Fruit fly (Drosophila melanogaster): ENCODE results near the gene CG13607.
A peak's percentile ranks its signal among the peaks of the same experiment; 100 is the strongest.

CG13607 gene

DNA sequence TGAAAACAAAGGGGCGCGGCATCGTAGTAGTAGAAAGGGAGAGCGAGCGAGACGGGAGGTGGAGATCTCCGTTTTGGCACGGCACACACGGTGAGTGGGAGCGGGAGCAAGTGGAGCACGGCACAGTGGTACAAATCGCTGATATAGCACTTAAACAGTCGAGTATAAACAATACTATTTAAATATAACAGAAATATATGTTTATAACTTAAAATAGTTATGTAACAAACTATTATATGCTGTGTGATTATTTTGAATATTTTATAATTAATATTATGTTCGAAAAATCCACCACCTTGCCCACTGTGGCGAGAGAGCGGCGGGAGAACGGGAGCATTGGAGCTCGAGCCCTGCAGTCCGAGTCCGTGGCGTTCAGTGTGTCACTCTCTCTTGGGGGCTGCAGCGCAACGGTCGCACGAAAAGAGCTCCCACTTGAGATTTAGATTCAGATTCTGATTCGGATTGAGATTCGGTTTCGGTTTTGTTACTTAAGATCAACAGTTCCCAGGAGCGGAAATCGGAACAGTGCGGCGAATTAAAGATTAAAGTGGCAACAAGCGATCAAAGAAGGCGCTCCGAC lies 25.0 kb upstream of the CG13607 start, which contains the start of gene Kal1 (continued):
- TF ChIP-seq D (optimal IDR thresholded peaks at IDR 0.05): no peak
- peak; percentile 97 for TF ChIP-seq D (GFP tag; optimal IDR thresholded peaks at IDR 0.05)
- TF ChIP-seq ind (GFP tag; optimal IDR thresholded peaks at IDR 0.05): peak; percentile 82
- peak; percentile 96 for TF ChIP-seq CG31441 (GFP tag; IDR thresholded peaks at IDR 0.05)
- TF ChIP-seq Doc2 (GFP tag; IDR thresholded peaks at IDR 0.05): peak; percentile 65; the same call in 1 of the 2 replicates
- peak; percentile 78; the same call in 2 of the 3 replicates for TF ChIP-seq CG2889 (GFP tag; IDR thresholded peaks at IDR 0.05)
- no peak for TF ChIP-seq inv (GFP tag; IDR thresholded peaks at IDR 0.05; ENCODE audit: partially characterized antibody)
- peak; percentile 20 for TF ChIP-seq Atf-2 (GFP tag; optimal IDR thresholded peaks at IDR 0.05)
- peak; percentile 93 for TF ChIP-seq tgo (GFP tag; IDR thresholded peaks at IDR 0.05)
- TF ChIP-seq Bdp1 (GFP tag; optimal IDR thresholded peaks at IDR 0.05): no peak
- peak; percentile 95 for TF ChIP-seq CG17829 (tag; optimal IDR thresholded peaks at IDR 0.05)
- peak; percentile 51 for TF ChIP-seq sd (tag; optimal IDR thresholded peaks at IDR 0.05)
- TF ChIP-seq HLHmδ (GFP tag; optimal IDR thresholded peaks at IDR 0.05): no peak
- peak; percentile 86 for TF ChIP-seq gce (GFP tag; IDR thresholded peaks at IDR 0.05)
- TF ChIP-seq CG32767 (GFP tag; IDR thresholded peaks at IDR 0.05): peak; percentile 95
- TF ChIP-seq Elba2 (GFP tag; optimal IDR thresholded peaks at IDR 0.05): no peak
- peak; percentile 93 for TF ChIP-seq Ptx1 (GFP tag; IDR thresholded peaks at IDR 0.05)
- TF ChIP-seq CG2116 (GFP tag; optimal IDR thresholded peaks at IDR 0.05): peak; percentile 65
- peak; percentile 69 for TF ChIP-seq Jarid2 (GFP tag; optimal IDR thresholded peaks at IDR 0.05)
- peak; percentile 94 for TF ChIP-seq CG3407 (GFP tag; optimal IDR thresholded peaks at IDR 0.05)
- TF ChIP-seq sug (tag; optimal IDR thresholded peaks at IDR 0.05): peak; percentile 54
- TF ChIP-seq ems (GFP tag; optimal IDR thresholded peaks at IDR 0.05): peak; percentile 29
- TF ChIP-seq CG31388 (GFP tag; optimal IDR thresholded peaks at IDR 0.05): peak; percentile 58
- TF ChIP-seq aop (GFP tag; IDR thresholded peaks at IDR 0.05): 0 out of 2 replicates have a peak, but pooled peaks have one; percentile 28
- peak; percentile 88 for TF ChIP-seq CG9727 (GFP tag; optimal IDR thresholded peaks at IDR 0.05)
- peak; percentile 69 for TF ChIP-seq Gsc (GFP tag; IDR thresholded peaks at IDR 0.05)
- TF ChIP-seq HmgZ (tag; optimal IDR thresholded peaks at IDR 0.05): peak; percentile 81
- peak; percentile 90 for TF ChIP-seq ken (GFP tag; IDR thresholded peaks at IDR 0.05)
- TF ChIP-seq Sox100B (GFP tag; optimal IDR thresholded peaks at IDR 0.05): peak; percentile 95
- peak in 1 of 2 experiments; percentile 7 for TF ChIP-seq insv (GFP tag; optimal IDR thresholded peaks at IDR 0.05)
- peak; percentile 95 for TF ChIP-seq seq (GFP tag; IDR thresholded peaks at IDR 0.05)
- TF ChIP-seq shn (GFP tag; optimal IDR thresholded peaks at IDR 0.05): no peak
- TF ChIP-seq CG14965 (GFP tag; optimal IDR thresholded peaks at IDR 0.05; ENCODE audit: borderline replicate concordance): no peak
- peak; percentile 89 for TF ChIP-seq ap (GFP tag; IDR thresholded peaks at IDR 0.05)
- TF ChIP-seq H15 (GFP tag; IDR thresholded peaks at IDR 0.05): peak; percentile 90
- TF ChIP-seq CG4360 (GFP tag; IDR thresholded peaks at IDR 0.05): peak; percentile 68
- TF ChIP-seq MBD-R2 (GFP tag; IDR thresholded peaks at IDR 0.05): peak; percentile 58
- TF ChIP-seq CG2875 (GFP tag; optimal IDR thresholded peaks at IDR 0.05): peak; percentile 95
- peak; percentile 65 for TF ChIP-seq CG17802 (tag; optimal IDR thresholded peaks at IDR 0.05)
- peak; percentile 93 for TF ChIP-seq phol (tag; optimal IDR thresholded peaks at IDR 0.05)
- TF ChIP-seq dm (GFP tag; optimal IDR thresholded peaks at IDR 0.05): no peak
- TF ChIP-seq vnd (GFP tag; IDR thresholded peaks at IDR 0.05; ENCODE audit: partially characterized antibody): peak; percentile 47; the same call in 2 of the 3 replicates
- TF ChIP-seq jing (GFP tag; optimal IDR thresholded peaks at IDR 0.05): peak; percentile 82
- peak; percentile 90 for TF ChIP-seq ttk (GFP tag; IDR thresholded peaks at IDR 0.05)
- peak; percentile 82 for TF ChIP-seq Aef1 (GFP tag; IDR thresholded peaks at IDR 0.05)
- peak; percentile 56 for TF ChIP-seq exex (tag; optimal IDR thresholded peaks at IDR 0.05)
- peak; percentile 84 for TF ChIP-seq CG1602 (GFP tag; optimal IDR thresholded peaks at IDR 0.05)
- no peak for TF ChIP-seq CG9609 (GFP tag; optimal IDR thresholded peaks at IDR 0.05)
- TF ChIP-seq CG33557 (GFP tag; optimal IDR thresholded peaks at IDR 0.05): peak; percentile 86
- peak; percentile 44; the same call in 1 of the 3 replicates for TF ChIP-seq sr (GFP tag; IDR thresholded peaks at IDR 0.05)
- no peak for TF ChIP-seq CG7963 (GFP tag; IDR thresholded peaks at IDR 0.05; ENCODE audit: partially characterized antibody)
